Fruit fly (Drosophila melanogaster) whole organism, embryonic: ENCODE measurements around the gene ttm50.

Experiments used
- Adf1 ChIP-seq: fragments of 200-800 bp; sonication (Bioruptor generic); IDR thresholded peaks from 2 replicates; pipeline ENCODE4 v1.3.6; 2022; ENCODE audit warnings: missing biosample characterization, missing genetic modification characterization
- Aef1 ChIP-seq: fragments of 200-800 bp; sonication (Bioruptor generic); IDR thresholded peaks from 3 replicates; pipeline ENCODE4 v1.3.6; 2022; ENCODE audit warnings: missing biosample characterization, missing genetic modification characterization
- Bdp1 ChIP-seq: fragments of 200-800 bp; sonication (Bioruptor generic); optimal IDR thresholded peaks from 3 replicates; lab custom pipeline; 2016; ENCODE audit warnings: missing biosample characterization, missing genetic modification characterization
- Bgb ChIP-seq: fragments of 200-800 bp; sonication (Bioruptor generic); IDR thresholded peaks from 2 replicates; pipeline ENCODE4 v1.3.6; 2022; ENCODE audit warnings: missing biosample characterization, missing genetic modification characterization; ENCODE audit not compliant: partially characterized antibody
- C15 ChIP-seq: fragments of 200-800 bp; sonication (Bioruptor generic); IDR thresholded peaks from 3 replicates; pipeline ENCODE4 v1.3.6; 2022; ENCODE audit warnings: missing biosample characterization, missing genetic modification characterization
- CG11696 ChIP-seq: fragments of 200-800 bp; sonication (Bioruptor generic); IDR thresholded peaks from 2 replicates; pipeline ENCODE4 v1.3.6; 2022; ENCODE audit warnings: missing biosample characterization, missing genetic modification characterization
- CG12071 ChIP-seq: fragments of 200-800 bp; sonication (Bioruptor generic); optimal IDR thresholded peaks from 3 replicates; lab custom pipeline; 2018; ENCODE audit warnings: missing biosample characterization, mild to moderate bottlenecking, missing genetic modification characterization
- CG12659 ChIP-seq: fragments of 200-800 bp; sonication (Bioruptor generic); optimal IDR thresholded peaks from 3 replicates; lab custom pipeline; 2017; ENCODE audit warnings: mild to moderate bottlenecking, missing biosample characterization, missing genetic modification reagents, missing genetic modification characterization
- CG13296 ChIP-seq: fragments of 200-800 bp; sonication (Bioruptor generic); optimal IDR thresholded peaks from 3 replicates; lab custom pipeline; 2018; ENCODE audit warnings: missing biosample characterization, mild to moderate bottlenecking, missing genetic modification characterization
- CG14860 ChIP-seq: fragments of 200-800 bp; sonication (Bioruptor generic); IDR thresholded peaks from 3 replicates; pipeline ENCODE4 v1.3.6; 2022; ENCODE audit warnings: missing biosample characterization, missing genetic modification characterization; ENCODE audit not compliant: partially characterized antibody
- CG1529 ChIP-seq: fragments of 200-800 bp; sonication (Bioruptor generic); optimal IDR thresholded peaks from 3 replicates; lab custom pipeline; 2018; ENCODE audit warnings: missing biosample characterization, missing genetic modification characterization
- CG15479 ChIP-seq: fragments of 200-800 bp; sonication (Bioruptor generic); optimal IDR thresholded peaks from 3 replicates; lab custom pipeline; 2019; ENCODE audit warnings: missing biosample characterization, mild to moderate bottlenecking, missing genetic modification characterization, moderate library complexity
- CG1603 ChIP-seq: fragments of 200-800 bp; sonication (Bioruptor generic); optimal IDR thresholded peaks from 2 replicates; lab custom pipeline; 2019; ENCODE audit warnings: missing biosample characterization, mild to moderate bottlenecking, missing genetic modification characterization, moderate library complexity
- CG17186 ChIP-seq: fragments of 200-800 bp; sonication (Bioruptor generic); optimal IDR thresholded peaks from 3 replicates; lab custom pipeline; 2017; ENCODE audit warnings: missing biosample characterization, missing genetic modification reagents, missing genetic modification characterization
- CG17385 ChIP-seq: fragments of 200-800 bp; sonication (Bioruptor generic); optimal IDR thresholded peaks from 3 replicates; lab custom pipeline; 2018; ENCODE audit warnings: missing biosample characterization, mild to moderate bottlenecking, missing genetic modification characterization
- CG18476 ChIP-seq: fragments of 200-800 bp; sonication (Bioruptor generic); optimal IDR thresholded peaks from 2 replicates; lab custom pipeline; 2016; ENCODE audit warnings: missing biosample characterization, mild to moderate bottlenecking, missing genetic modification characterization
- CG2199 ChIP-seq: fragments of 200-800 bp; sonication (Bioruptor generic); IDR thresholded peaks from 3 replicates; pipeline ENCODE4 v1.3.6; 2022; ENCODE audit warnings: missing biosample characterization, missing genetic modification characterization
- CG3065 ChIP-seq: fragments of 200-800 bp; sonication (Bioruptor generic); optimal IDR thresholded peaks from 2 replicates; lab custom pipeline; 2016; ENCODE audit warnings: missing biosample characterization, missing genetic modification characterization
- CG34376 ChIP-seq: fragments of 200-800 bp; sonication (Bioruptor generic); optimal IDR thresholded peaks from 2 replicates; lab custom pipeline; 2018; ENCODE audit warnings: missing biosample characterization, mild to moderate bottlenecking, missing genetic modification characterization
- CG6272 ChIP-seq: fragments of 200-800 bp; sonication (Bioruptor generic); IDR thresholded peaks from 2 replicates; pipeline ENCODE4 v1.3.6; 2022; ENCODE audit warnings: missing biosample characterization, missing genetic modification characterization
- CG7928 ChIP-seq: fragments of 200-800 bp; sonication (Bioruptor generic); optimal IDR thresholded peaks from 2 replicates; lab custom pipeline; 2017; ENCODE audit warnings: missing biosample characterization, mild to moderate bottlenecking, missing genetic modification characterization
- CG7963 ChIP-seq: fragments of 200-800 bp; sonication (Bioruptor generic); IDR thresholded peaks from 3 replicates; pipeline ENCODE4 v1.3.6; 2022; ENCODE audit warnings: missing biosample characterization, missing genetic modification characterization; ENCODE audit not compliant: partially characterized antibody
- CG9437 ChIP-seq: fragments of 200-800 bp; sonication (Bioruptor generic); optimal IDR thresholded peaks from 2 replicates; lab custom pipeline; 2018; ENCODE audit warnings: missing biosample characterization, mild to moderate bottlenecking, missing genetic modification characterization
- Dip2 ChIP-seq: fragments of 200-800 bp; sonication (Bioruptor generic); IDR thresholded peaks from 2 replicates; pipeline ENCODE4 v1.3.6; 2022; ENCODE audit warnings: missing biosample characterization, missing genetic modification characterization
- Ets65A ChIP-seq: fragments of 200-800 bp; sonication (Bioruptor generic); peaks from one replicate; lab custom pipeline; 2016; ENCODE audit warnings: missing biosample characterization, missing genetic modification characterization
- Fer3 ChIP-seq: fragments of 200-800 bp; sonication (Bioruptor generic); optimal IDR thresholded peaks from 2 replicates; lab custom pipeline; 2018; ENCODE audit warnings: missing biosample characterization, mild to moderate bottlenecking, missing genetic modification characterization, moderate library complexity
- H2.0 ChIP-seq: fragments of 200-800 bp; sonication (Bioruptor generic); IDR thresholded peaks from 2 replicates; pipeline ENCODE4 v1.3.6; 2022; ENCODE audit warnings: missing biosample characterization, missing genetic modification characterization
- Hmr ChIP-seq: fragments of 200-800 bp; sonication (Bioruptor generic); optimal IDR thresholded peaks from 3 replicates; lab custom pipeline; 2017; ENCODE audit warnings: mild to moderate bottlenecking, missing biosample characterization, missing genetic modification reagents, missing genetic modification characterization
- Myb ChIP-seq: fragments of 200-800 bp; sonication (Bioruptor generic); optimal IDR thresholded peaks from 2 replicates; lab custom pipeline; 2016; ENCODE audit warnings: missing biosample characterization, missing genetic modification characterization
- Opbp ChIP-seq: fragments of 200-800 bp; sonication (Bioruptor generic); IDR thresholded peaks from 3 replicates; pipeline ENCODE4 v1.3.6; 2022; ENCODE audit warnings: missing biosample characterization, missing genetic modification characterization; ENCODE audit not compliant: partially characterized antibody
- PHDP ChIP-seq: fragments of 200-800 bp; sonication (Bioruptor generic); optimal IDR thresholded peaks from 3 replicates; lab custom pipeline; 2018; ENCODE audit warnings: missing biosample characterization, mild to moderate bottlenecking, missing genetic modification characterization, moderate library complexity
- Ravus ChIP-seq: fragments of 200-800 bp; sonication (Bioruptor generic); IDR thresholded peaks from 2 replicates; pipeline ENCODE4 v1.3.6; 2022; ENCODE audit warnings: missing biosample characterization, missing genetic modification characterization
- Stat92E ChIP-seq, 3 experiments: fragments of >200 bp in 2 of 3; fragments of 200-800 bp in 1 of 3; sonication (Bioruptor generic) in 1 of 3; optimal IDR thresholded peaks; 2 replicates each; lab custom pipeline; 2017 to 2019; ENCODE audit warnings: missing biosample characterization in 3 of 3, missing genetic modification characterization in 3 of 3, mild to moderate bottlenecking in 1 of 3, moderate library complexity in 1 of 3
- br ChIP-seq: fragments of >200 bp; optimal IDR thresholded peaks from 2 replicates; lab custom pipeline; 2017
- crc ChIP-seq: fragments of 200-800 bp; sonication (Bioruptor generic); optimal IDR thresholded peaks from 2 replicates; lab custom pipeline; 2016; ENCODE audit warnings: missing biosample characterization, missing genetic modification characterization
- crol ChIP-seq: fragments of 200-800 bp; sonication (Bioruptor generic); IDR thresholded peaks from 2 replicates; pipeline ENCODE4 v1.3.6; 2022; ENCODE audit warnings: missing biosample characterization, missing genetic modification characterization
- eyg ChIP-seq: fragments of 200-800 bp; sonication (Bioruptor generic); optimal IDR thresholded peaks from 3 replicates; lab custom pipeline; 2016; ENCODE audit warnings: missing biosample characterization, missing genetic modification characterization
- gt ChIP-seq: fragments of 200-800 bp; sonication (Bioruptor generic); IDR thresholded peaks from 2 replicates; pipeline ENCODE4 v1.3.6; 2022; ENCODE audit warnings: missing biosample characterization, missing genetic modification characterization
- jing ChIP-seq: fragments of 200-800 bp; sonication (Bioruptor generic); optimal IDR thresholded peaks from 2 replicates; lab custom pipeline; 2018; ENCODE audit warnings: missing biosample characterization, mild to moderate bottlenecking, missing genetic modification characterization
- mam ChIP-seq: fragments of 200-800 bp; sonication (Bioruptor generic); optimal IDR thresholded peaks from 3 replicates; lab custom pipeline; 2016; ENCODE audit warnings: missing biosample characterization, missing genetic modification characterization
- oc ChIP-seq: fragments of 200-800 bp; sonication (Bioruptor generic); optimal IDR thresholded peaks from 2 replicates; lab custom pipeline; 2018; ENCODE audit warnings: missing biosample characterization, mild to moderate bottlenecking, missing genetic modification characterization, moderate library complexity
- org-1 ChIP-seq: fragments of 200-800 bp; sonication (Bioruptor generic); optimal IDR thresholded peaks from 2 replicates; lab custom pipeline; 2017; ENCODE audit warnings: missing biosample characterization, missing genetic modification characterization
- pan ChIP-seq, 4 experiments: fragments of >200 bp in 3 of 4; fragments of 200-800 bp in 1 of 4; sonication (Bioruptor generic) in 1 of 4; optimal IDR thresholded peaks in 3 of 4; IDR thresholded peaks in 1 of 4; 2 replicates each; pipeline versions ENCODE4 v1.3.6 to Lab custom; 2017 to 2022; ENCODE audit warnings: missing biosample characterization in 2 of 4, missing genetic modification characterization in 2 of 4, mixed read lengths in 1 of 4
- schlank ChIP-seq: fragments of 200-800 bp; sonication (Bioruptor generic); optimal IDR thresholded peaks from 2 replicates; lab custom pipeline; 2018; ENCODE audit warnings: missing biosample characterization, mild to moderate bottlenecking, missing genetic modification characterization
- sd ChIP-seq: fragments of 200-800 bp; sonication (Bioruptor generic); optimal IDR thresholded peaks from 3 replicates; lab custom pipeline; 2018; ENCODE audit warnings: missing biosample characterization, mild to moderate bottlenecking, missing genetic modification characterization, moderate library complexity
- sens-2 ChIP-seq: fragments of 200-800 bp; sonication (Bioruptor generic); IDR thresholded peaks from 2 replicates; pipeline ENCODE4 v1.3.6; 2022; ENCODE audit warnings: missing biosample characterization, missing genetic modification characterization
- shn ChIP-seq: fragments of 200-800 bp; sonication (Bioruptor generic); optimal IDR thresholded peaks from 3 replicates; lab custom pipeline; 2016; ENCODE audit warnings: missing biosample characterization, missing genetic modification characterization
- sima ChIP-seq: fragments of 200-800 bp; sonication (Bioruptor generic); optimal IDR thresholded peaks from 2 replicates; lab custom pipeline; 2016; ENCODE audit warnings: missing biosample characterization, missing genetic modification characterization
- stwl ChIP-seq: fragments of 200-800 bp; sonication (Bioruptor generic); optimal IDR thresholded peaks from 3 replicates; lab custom pipeline; 2018; ENCODE audit warnings: missing biosample characterization, mild to moderate bottlenecking, missing genetic modification characterization, moderate library complexity
- tx ChIP-seq: fragments of 200-800 bp; sonication (Bioruptor generic); optimal IDR thresholded peaks from 2 replicates; lab custom pipeline; 2016; ENCODE audit warnings: missing biosample characterization, missing genetic modification characterization
- zen2 ChIP-seq: fragments of 200-800 bp; sonication (Bioruptor generic); IDR thresholded peaks from 3 replicates; pipeline ENCODE4 v1.3.6; 2022; ENCODE audit warnings: missing biosample characterization, missing genetic modification characterization; ENCODE audit not compliant: partially characterized antibody

The ttm50 gene

dm6 chrX:2720122-2720521 lies 11.9 kb downstream of the ttm50 start, which contains the start of gene CG2701 (continued):
- TF ChIP-seq pan (optimal IDR thresholded peaks at IDR 0.05; lab: Kevin White, UChicago) (no peak), pan (GFP tag; optimal IDR thresholded peaks at IDR 0.05 in 1 of 2, IDR thresholded peaks at IDR 0.05 in 1 of 2) (no peak), CG14860 (GFP tag; lab: Robert Waterston, UW) (peak; percentile 64), CG9437 (GFP tag; lab: Kevin White, UChicago) (no peak), Aef1 (no peak), stwl (tag; lab: Kevin White, UChicago) (peak; percentile 80), schlank (tag; lab: Kevin White, UChicago) (no peak), CG1603 (tag; lab: Kevin White, UChicago) (no peak), Opbp (GFP tag; lab: Robert Waterston, UW) (peak; percentile 74; the same call in 2 of the 3 replicates), crol (GFP tag; lab: Robert Waterston, UW) (no peak), C15 (GFP tag; lab: Robert Waterston, UW) (no peak), Adf1 (no peak), CG2199 (GFP tag; lab: Robert Waterston, UW) (no peak), jing (GFP tag; lab: Kevin White, UChicago) (no peak), Bgb (GFP tag; lab: Robert Waterston, UW) (peak; percentile 86), CG34376 (no peak), PHDP (no peak), Hmr (GFP tag; lab: Kevin White, UChicago) (no peak), tx (GFP tag; lab: Kevin White, UChicago) (no peak), org-1 (GFP tag; lab: Kevin White, UChicago) (no peak), crc (no peak), Fer3 (no peak), mam (peak; percentile 35), CG15479 (GFP tag; lab: Kevin White, UChicago) (no peak), CG1529 (no peak), Ravus (GFP tag; lab: Robert Waterston, UW) (no peak), CG12659 (GFP tag; lab: Kevin White, UChicago) (peak; percentile 32), CG6272 (GFP tag; lab: Robert Waterston, UW) (no peak), eyg (GFP tag; lab: Kevin White, UChicago) (no peak), gt (GFP tag; lab: Robert Waterston, UW) (no peak), CG3065 (GFP tag; lab: Kevin White, UChicago) (no peak), shn (no peak), CG17186 (GFP tag; lab: Kevin White, UChicago) (peak; percentile 81), CG11696 (GFP tag; lab: Robert Waterston, UW) (no peak), Myb (GFP tag; lab: Kevin White, UChicago) (peak; percentile 94), CG13296 (GFP tag; lab: Kevin White, UChicago) (no peak), sd (no peak), zen2 (peak; percentile 49; the same call in 1 of the 3 replicates), Ets65A (GFP tag; lab: Kevin White, UChicago) (peak; percentile 88), CG12071 (GFP tag; lab: Kevin White, UChicago) (no peak), CG18476 (GFP tag; lab: Kevin White, UChicago) (no peak), CG7928 (GFP tag; lab: Kevin White, UChicago) (no peak), br (lab: Kevin White, UChicago) (no peak), Bdp1 (no peak), H2.0 (GFP tag; lab: Robert Waterston, UW) (no peak), Stat92E (GFP tag; optimal IDR thresholded peaks at IDR 0.05; lab: Kevin White, UChicago) (no peak), CG17385 (GFP tag; lab: Kevin White, UChicago) (no peak), Dip2 (GFP tag; lab: Robert Waterston, UW) (no peak), CG7963 (peak; percentile 59; the same call in 2 of the 3 replicates), sens-2 (GFP tag; lab: Robert Waterston, UW) (no peak), oc (tag; lab: Kevin White, UChicago) (no peak), sima (GFP tag; lab: Kevin White, UChicago) (no peak)
